Worm (Caenorhabditis elegans): ENCODE results near the gene madf-11.

DNA sequence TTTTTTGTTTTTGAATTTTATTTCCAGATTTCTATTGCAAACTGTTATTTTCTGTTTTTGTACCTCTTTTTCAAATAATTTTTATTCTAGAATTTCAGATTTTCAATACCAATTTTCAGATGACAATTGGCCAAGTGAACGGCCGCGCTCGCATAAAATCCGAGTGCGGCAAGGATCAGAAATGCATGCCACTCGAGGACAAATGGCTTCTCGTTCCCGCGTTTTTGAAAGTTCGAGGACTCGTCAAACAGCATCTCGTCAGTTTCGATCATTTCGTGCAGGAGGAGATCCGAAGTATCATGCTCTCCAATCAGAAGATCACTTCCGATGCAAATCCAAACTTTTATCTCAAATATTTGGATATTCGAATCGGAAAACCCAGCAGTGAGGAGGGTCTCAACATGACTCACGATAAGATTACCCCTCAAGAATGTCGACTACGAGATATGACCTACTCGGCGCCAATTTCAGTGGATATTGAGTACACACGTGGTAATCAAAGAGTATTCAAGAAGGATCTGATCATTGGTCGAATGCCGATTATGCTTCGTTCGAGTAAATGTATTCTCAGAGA, 46.0 kb downstream of the madf-11 start, which contains the start of gene rpc-2:
- TF ChIP-seq hlh-30 (tag; optimal IDR thresholded peaks at IDR 0.05; ENCODE audit: insufficient read depth) (no peak), ama-1 (optimal IDR thresholded peaks at IDR 0.05) (no peak), sox-2 (GFP tag; IDR thresholded peaks at IDR 0.05) (no peak), pha-4 (tag; optimal IDR thresholded peaks at IDR 0.05) (no peak), zip-5 (tag; optimal IDR thresholded peaks at IDR 0.05) (no peak), ttx-3 (tag; optimal IDR thresholded peaks at IDR 0.05) (no peak), C08G9.2 (tag; optimal IDR thresholded peaks at IDR 0.05) (no peak)
